Fruit fly (Drosophila melanogaster) whole organism, embryonic: ENCODE results near the gene Arc42.

ENCODE experiments used
- Atf6 ChIP-seq: fragments of 200-800 bp; sonication (Bioruptor generic); IDR thresholded peaks from 2 replicates; pipeline ENCODE4 v1.3.6; 2022; ENCODE audit warnings: missing biosample characterization, missing genetic modification characterization
- B-H1 ChIP-seq: fragments of 200-800 bp; sonication (Bioruptor generic); IDR thresholded peaks from 3 replicates; pipeline ENCODE4 v1.3.6; 2022; ENCODE audit warnings: missing biosample characterization, missing genetic modification characterization
- Bteb2 ChIP-seq: fragments of 200-800 bp; sonication (Bioruptor generic); optimal IDR thresholded peaks from 2 replicates; lab custom pipeline; 2016; ENCODE audit warnings: missing biosample characterization, missing genetic modification characterization
- CG10147 ChIP-seq: fragments of 200-800 bp; sonication (Bioruptor generic); optimal IDR thresholded peaks from 2 replicates; lab custom pipeline; 2019; ENCODE audit warnings: missing biosample characterization, mild to moderate bottlenecking, missing genetic modification characterization, moderate library complexity
- CG10431 ChIP-seq: fragments of 200-800 bp; sonication (Bioruptor generic); optimal IDR thresholded peaks from 3 replicates; lab custom pipeline; 2018; ENCODE audit warnings: missing biosample characterization, mild to moderate bottlenecking, missing genetic modification characterization
- CG10543 ChIP-seq: fragments of 200-800 bp; sonication (Bioruptor generic); optimal IDR thresholded peaks from 3 replicates; lab custom pipeline; 2017; ENCODE audit warnings: missing biosample characterization, mild to moderate bottlenecking, missing genetic modification characterization, moderate library complexity
- CG11085 ChIP-seq: fragments of 200-800 bp; sonication (Bioruptor generic); IDR thresholded peaks from 2 replicates; pipeline ENCODE4 v1.3.6; 2022; ENCODE audit warnings: missing biosample characterization, missing genetic modification characterization
- CG12236 ChIP-seq: fragments of 200-800 bp; sonication (Bioruptor generic); optimal IDR thresholded peaks from 2 replicates; lab custom pipeline; 2016; ENCODE audit warnings: missing biosample characterization, missing genetic modification characterization
- CG12744 ChIP-seq: fragments of 200-800 bp; sonication (Bioruptor generic); optimal IDR thresholded peaks from 2 replicates; lab custom pipeline; 2016; ENCODE audit warnings: missing biosample characterization, missing genetic modification characterization
- CG14710 ChIP-seq: fragments of 200-800 bp; sonication (Bioruptor generic); optimal IDR thresholded peaks from 3 replicates; lab custom pipeline; 2019; ENCODE audit warnings: missing biosample characterization, mild to moderate bottlenecking, missing genetic modification characterization, moderate library complexity
- CG1529 ChIP-seq: fragments of 200-800 bp; sonication (Bioruptor generic); optimal IDR thresholded peaks from 3 replicates; lab custom pipeline; 2018; ENCODE audit warnings: missing biosample characterization, missing genetic modification characterization
- CG15696 ChIP-seq: fragments of 200-800 bp; sonication (Bioruptor generic); optimal IDR thresholded peaks from 2 replicates; lab custom pipeline; 2019; ENCODE audit warnings: missing biosample characterization, mild to moderate bottlenecking, missing genetic modification characterization, moderate library complexity
- CG1603 ChIP-seq: fragments of 200-800 bp; sonication (Bioruptor generic); optimal IDR thresholded peaks from 2 replicates; lab custom pipeline; 2019; ENCODE audit warnings: missing biosample characterization, mild to moderate bottlenecking, missing genetic modification characterization, moderate library complexity
- CG18262 ChIP-seq: fragments of 200-800 bp; optimal IDR thresholded peaks from 3 replicates; lab custom pipeline; 2019; ENCODE audit warnings: missing biosample characterization, mild to moderate bottlenecking, missing genetic modification characterization, moderate library complexity
- CG2678 ChIP-seq: fragments of 200-800 bp; sonication (Bioruptor generic); optimal IDR thresholded peaks from 3 replicates; lab custom pipeline; 2019; ENCODE audit warnings: missing biosample characterization, mild to moderate bottlenecking, missing genetic modification characterization, moderate library complexity
- CG33557 ChIP-seq: fragments of 200-800 bp; sonication (Bioruptor generic); optimal IDR thresholded peaks from 2 replicates; lab custom pipeline; 2019; ENCODE audit warnings: missing biosample characterization, mild to moderate bottlenecking, missing genetic modification characterization, moderate library complexity
- CG4360 ChIP-seq: fragments of 200-800 bp; sonication (Bioruptor generic); IDR thresholded peaks from 2 replicates; pipeline ENCODE4 v1.3.6; 2022; ENCODE audit warnings: missing biosample characterization, missing genetic modification characterization
- CG6272 ChIP-seq: fragments of 200-800 bp; sonication (Bioruptor generic); IDR thresholded peaks from 2 replicates; pipeline ENCODE4 v1.3.6; 2022; ENCODE audit warnings: missing biosample characterization, missing genetic modification characterization
- CG6791 ChIP-seq: fragments of 200-800 bp; sonication (Bioruptor generic); IDR thresholded peaks from 3 replicates; pipeline ENCODE4 v1.3.6; 2022; ENCODE audit warnings: missing biosample characterization, missing genetic modification characterization; ENCODE audit not compliant: partially characterized antibody
- CG7839 ChIP-seq: fragments of 200-800 bp; sonication (Bioruptor generic); optimal IDR thresholded peaks from 3 replicates; lab custom pipeline; 2018; ENCODE audit warnings: missing biosample characterization, mild to moderate bottlenecking, missing genetic modification characterization, moderate library complexity
- CG7928 ChIP-seq: fragments of 200-800 bp; sonication (Bioruptor generic); optimal IDR thresholded peaks from 2 replicates; lab custom pipeline; 2017; ENCODE audit warnings: missing biosample characterization, mild to moderate bottlenecking, missing genetic modification characterization
- CG9215 ChIP-seq: fragments of 200-800 bp; sonication (Bioruptor generic); IDR thresholded peaks from 2 replicates; pipeline ENCODE4 v1.3.6; 2022; ENCODE audit warnings: missing biosample characterization, missing genetic modification characterization
- Dbx ChIP-seq: fragments of 200-800 bp; sonication (Bioruptor generic); IDR thresholded peaks from 3 replicates; pipeline ENCODE4 v1.3.6; 2022; ENCODE audit warnings: missing biosample characterization, missing genetic modification characterization
- Dp ChIP-seq: fragments of 200-800 bp; sonication (Bioruptor generic); optimal IDR thresholded peaks from 2 replicates; lab custom pipeline; 2018; ENCODE audit warnings: missing biosample characterization, mild to moderate bottlenecking, missing genetic modification characterization, moderate library complexity
- Dref ChIP-seq: fragments of 200-800 bp; sonication (Bioruptor generic); IDR thresholded peaks from 2 replicates; pipeline ENCODE4 v1.3.6; 2022; ENCODE audit warnings: missing biosample characterization, missing genetic modification characterization
- HLHmδ ChIP-seq: fragments of 200-800 bp; sonication (Bioruptor generic); optimal IDR thresholded peaks from 2 replicates; lab custom pipeline; 2018; ENCODE audit warnings: missing biosample characterization, mild to moderate bottlenecking, missing genetic modification characterization, moderate library complexity
- Hand ChIP-seq: fragments of 200-800 bp; sonication (Bioruptor generic); optimal IDR thresholded peaks from 2 replicates; lab custom pipeline; 2017; ENCODE audit warnings: mild to moderate bottlenecking, missing biosample characterization, missing genetic modification reagents, missing genetic modification characterization
- Mad ChIP-seq: fragments of 200-800 bp; sonication (Bioruptor generic); optimal IDR thresholded peaks from 2 replicates; lab custom pipeline; 2016; ENCODE audit warnings: missing biosample characterization, missing genetic modification characterization
- NFAT ChIP-seq: fragments of 200-800 bp; sonication (Bioruptor generic); IDR thresholded peaks from 2 replicates; pipeline ENCODE4 v1.3.6; 2022; ENCODE audit warnings: missing biosample characterization, missing genetic modification characterization
- Trl ChIP-seq, 3 experiments: fragments of >200 bp in 2 of 3; fragments of 200-800 bp in 1 of 3; sonication (Bioruptor generic) in 1 of 3; optimal IDR thresholded peaks; 2 replicates in 1 of 3; 3 replicates in 2 of 3; lab custom pipeline; 2016 to 2017; ENCODE audit warnings: missing biosample characterization in 1 of 3, missing genetic modification characterization in 1 of 3
- Xrp1 ChIP-seq: fragments of 200-800 bp; sonication (Bioruptor generic); IDR thresholded peaks from 2 replicates; pipeline ENCODE4 v1.3.6; 2022; ENCODE audit warnings: missing biosample characterization, missing genetic modification characterization
- bowl ChIP-seq: fragments of 200-800 bp; sonication (Bioruptor generic); IDR thresholded peaks from 2 replicates; pipeline ENCODE4 v1.3.6; 2022; ENCODE audit warnings: missing biosample characterization, missing genetic modification characterization
- br ChIP-seq: fragments of >200 bp; optimal IDR thresholded peaks from 2 replicates; lab custom pipeline; 2017
- cad ChIP-seq: fragments of >200 bp; optimal IDR thresholded peaks from 2 replicates; lab custom pipeline; 2017; ENCODE audit warnings: missing biosample characterization, missing genetic modification characterization
- chn ChIP-seq: fragments of 200-800 bp; sonication (Bioruptor generic); optimal IDR thresholded peaks from 2 replicates; lab custom pipeline; 2016; ENCODE audit warnings: missing biosample characterization, missing genetic modification characterization
- crp ChIP-seq, 2 experiments: fragments of 200-800 bp; sonication (Bioruptor generic); optimal IDR thresholded peaks; 2 replicates in 1 of 2; 3 replicates in 1 of 2; lab custom pipeline; 2017; ENCODE audit warnings: missing biosample characterization in 2 of 2, missing genetic modification characterization in 2 of 2, mild to moderate bottlenecking in 1 of 2, moderate library complexity in 1 of 2
- disco-r ChIP-seq: fragments of 200-800 bp; sonication (Bioruptor generic); optimal IDR thresholded peaks from 2 replicates; lab custom pipeline; 2016; ENCODE audit warnings: missing biosample characterization, missing genetic modification characterization
- eyg ChIP-seq: fragments of 200-800 bp; sonication (Bioruptor generic); optimal IDR thresholded peaks from 3 replicates; lab custom pipeline; 2016; ENCODE audit warnings: missing biosample characterization, missing genetic modification characterization
- nmo ChIP-seq: fragments of 200-800 bp; sonication (Bioruptor generic); optimal IDR thresholded peaks from 2 replicates; lab custom pipeline; 2018; ENCODE audit warnings: missing biosample characterization, mild to moderate bottlenecking, missing genetic modification characterization, moderate library complexity
- odd ChIP-seq: fragments of 200-800 bp; sonication (Bioruptor generic); optimal IDR thresholded peaks from 2 replicates; lab custom pipeline; 2017; ENCODE audit warnings: missing biosample characterization, mild to moderate bottlenecking, missing genetic modification characterization
- org-1 ChIP-seq: fragments of 200-800 bp; sonication (Bioruptor generic); optimal IDR thresholded peaks from 2 replicates; lab custom pipeline; 2017; ENCODE audit warnings: missing biosample characterization, missing genetic modification characterization
- pb ChIP-seq: fragments of 200-800 bp; sonication (Bioruptor generic); optimal IDR thresholded peaks from 3 replicates; lab custom pipeline; 2016; ENCODE audit warnings: missing biosample characterization, missing genetic modification characterization
- prd ChIP-seq, 3 experiments: fragments of >200 bp in 2 of 3; fragments of 200-800 bp in 1 of 3; sonication (Bioruptor generic) in 1 of 3; optimal IDR thresholded peaks in 2 of 3; IDR thresholded peaks in 1 of 3; 2 replicates in 2 of 3; 3 replicates in 1 of 3; pipeline versions ENCODE4 v1.3.6 to Lab custom; 2017 to 2022; ENCODE audit warnings: missing biosample characterization in 1 of 3, missing genetic modification characterization in 1 of 3
- ranshi ChIP-seq: fragments of 200-800 bp; sonication (Bioruptor generic); IDR thresholded peaks from 2 replicates; pipeline ENCODE4 v1.3.6; 2022; ENCODE audit warnings: missing biosample characterization, missing genetic modification characterization
- run ChIP-seq: fragments of 200-800 bp; sonication (Bioruptor generic); optimal IDR thresholded peaks from 3 replicates; lab custom pipeline; 2018; ENCODE audit warnings: missing biosample characterization, mild to moderate bottlenecking, missing genetic modification characterization
- salm ChIP-seq: fragments of 200-800 bp; sonication (Bioruptor generic); optimal IDR thresholded peaks from 2 replicates; lab custom pipeline; 2018; ENCODE audit warnings: missing biosample characterization, mild to moderate bottlenecking, missing genetic modification characterization
- scrt ChIP-seq: fragments of 200-800 bp; sonication (Bioruptor generic); optimal IDR thresholded peaks from 2 replicates; lab custom pipeline; 2018; ENCODE audit warnings: missing biosample characterization, mild to moderate bottlenecking, missing genetic modification characterization, moderate library complexity
- sens ChIP-seq: fragments of 200-800 bp; sonication (Bioruptor generic); peaks from one replicate; lab custom pipeline; 2016; ENCODE audit warnings: missing biosample characterization, missing genetic modification characterization
- tup ChIP-seq: fragments of 200-800 bp; sonication (Bioruptor generic); optimal IDR thresholded peaks from 2 replicates; lab custom pipeline; 2016; ENCODE audit warnings: missing biosample characterization, mild to moderate bottlenecking, missing genetic modification characterization, moderate library complexity

Arc42 gene

DNA sequence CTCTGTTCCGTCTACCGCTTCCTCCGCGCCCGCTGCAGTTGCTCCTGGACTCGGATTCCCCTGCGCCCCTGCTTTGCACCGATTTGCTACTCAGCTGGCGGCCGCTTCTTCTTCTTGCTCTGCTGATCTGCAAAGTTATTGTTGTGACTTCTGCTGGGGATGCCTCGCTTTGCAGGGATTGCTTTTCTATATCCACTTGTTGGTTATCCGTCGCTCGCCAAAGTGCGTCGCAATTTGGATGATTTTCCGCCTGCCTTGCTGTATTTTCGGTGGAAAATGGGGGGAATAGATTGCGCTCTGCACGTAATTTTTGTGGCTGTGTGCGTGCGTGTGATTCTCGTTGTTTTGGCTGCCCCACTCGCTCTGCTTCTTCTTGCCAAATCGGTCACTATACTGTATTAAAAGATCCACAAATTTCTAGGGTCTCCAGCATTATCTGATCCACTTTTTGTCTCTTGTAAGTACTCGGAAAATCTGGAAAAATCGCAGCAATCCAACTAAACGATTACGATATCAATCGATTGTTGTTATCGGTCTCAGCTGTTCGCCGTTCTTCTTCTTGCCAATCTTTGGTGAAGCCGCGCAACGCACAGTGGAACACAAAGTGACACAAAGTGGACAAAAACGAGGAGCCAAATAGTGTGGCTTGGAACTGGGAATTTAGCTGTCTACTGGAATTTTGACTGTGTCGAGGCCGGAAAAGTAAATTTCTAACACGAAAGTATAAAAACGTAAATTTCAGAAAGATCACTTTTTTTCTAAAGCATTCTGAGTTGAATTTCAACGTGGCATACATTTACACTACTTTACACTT, 25.6 kb downstream of the Arc42 start, which contains the start of gene ClpX (continued):
- no peak for TF ChIP-seq CG2678 (tag; lab: Kevin White, UChicago)
- peak; percentile 29 for TF ChIP-seq CG10147
- peak; percentile 51 for TF ChIP-seq Dp (GFP tag; lab: Kevin White, UChicago)
- no peak for TF ChIP-seq odd
- TF ChIP-seq Atf6 (GFP tag; lab: Robert Waterston, UW), result no peak
- no peak for TF ChIP-seq scrt (GFP tag; lab: Kevin White, UChicago)
- no peak for TF ChIP-seq CG6272 (GFP tag; lab: Robert Waterston, UW)
- TF ChIP-seq bowl, result no peak
- TF ChIP-seq CG10431, result no peak
- peak; percentile 76 for TF ChIP-seq CG14710 (tag; lab: Kevin White, UChicago)
- TF ChIP-seq CG12744, result no peak
- TF ChIP-seq NFAT (GFP tag; lab: Robert Waterston, UW), result no peak
- TF ChIP-seq CG6791 (GFP tag; lab: Robert Waterston, UW), result peak; percentile 75
- no peak for TF ChIP-seq prd (optimal IDR thresholded peaks at IDR 0.05; lab: Kevin White, UChicago)
- no peak for TF ChIP-seq prd (GFP tag; IDR thresholded peaks at IDR 0.05; lab: Robert Waterston, UW)
- TF ChIP-seq chn (GFP tag; lab: Kevin White, UChicago), result no peak
- TF ChIP-seq B-H1, result no peak
- TF ChIP-seq run (tag; lab: Kevin White, UChicago), result no peak
- TF ChIP-seq pb (GFP tag; lab: Kevin White, UChicago), result no peak
- no peak for TF ChIP-seq Trl (optimal IDR thresholded peaks at IDR 0.05; lab: Kevin White, UChicago)
- no peak for TF ChIP-seq Trl (GFP tag; optimal IDR thresholded peaks at IDR 0.05; lab: Kevin White, UChicago)
- TF ChIP-seq CG33557 (GFP tag; lab: Kevin White, UChicago), result peak; percentile 2
- no peak for TF ChIP-seq disco-r
- no peak for TF ChIP-seq CG1529
- TF ChIP-seq CG9215 (GFP tag; lab: Robert Waterston, UW), result no peak
- TF ChIP-seq CG18262 (tag; lab: Kevin White, UChicago), result no peak
- TF ChIP-seq Bteb2 (GFP tag; lab: Kevin White, UChicago), result no peak
- TF ChIP-seq sens (GFP tag; lab: Kevin White, UChicago), result peak; percentile 80
- TF ChIP-seq Mad (GFP tag; lab: Kevin White, UChicago), result no peak
- TF ChIP-seq Hand, result no peak
- TF ChIP-seq nmo, result peak; percentile 26
- peak; percentile 8 for TF ChIP-seq CG7839
- no peak for TF ChIP-seq CG7928 (GFP tag; lab: Kevin White, UChicago)
- TF ChIP-seq CG12236 (GFP tag; lab: Kevin White, UChicago), result no peak
- TF ChIP-seq cad, result no peak
- no peak for TF ChIP-seq CG4360 (GFP tag; lab: Robert Waterston, UW)
- peak; percentile 78 for TF ChIP-seq Dref
- peak; percentile 29 for TF ChIP-seq HLHmδ (GFP tag; lab: Kevin White, UChicago)
- peak; percentile 28 for TF ChIP-seq CG10543 (GFP tag; lab: Kevin White, UChicago)
- no peak for TF ChIP-seq CG15696 (tag; lab: Kevin White, UChicago)
- no peak for TF ChIP-seq eyg
- no peak for TF ChIP-seq tup (GFP tag; lab: Kevin White, UChicago)
- no peak for TF ChIP-seq salm
- TF ChIP-seq CG11085 (GFP tag; lab: Robert Waterston, UW), result no peak
- TF ChIP-seq Xrp1 (GFP tag; lab: Robert Waterston, UW), result no peak
- no peak for TF ChIP-seq org-1
- peak; percentile 82 to 97 for TF ChIP-seq crp (GFP tag; optimal IDR thresholded peaks at IDR 0.05; lab: Kevin White, UChicago)
- no peak for TF ChIP-seq br (lab: Kevin White, UChicago)
- no peak for TF ChIP-seq ranshi
- TF ChIP-seq Dbx (GFP tag; lab: Robert Waterston, UW), result no peak
- peak; percentile 48 for TF ChIP-seq CG1603 (tag; lab: Kevin White, UChicago)
